Worm (Caenorhabditis elegans) whole organism, young adult: ENCODE measurements around the gene mcm-2.

ENCODE experiments used
- B0019.2 ChIP-seq: fragments of 200-800 bp; sonication (Bioruptor generic); conservative IDR thresholded peaks from 2 replicates; pipeline ENCODE4 v1.3.6; 2022; ENCODE audit warnings: missing genetic modification reagents, missing genetic modification characterization, missing compliant biosample characterization
- B0336.3 ChIP-seq: fragments of 200-800 bp; sonication (Bioruptor generic); IDR thresholded peaks from 2 replicates; pipeline ENCODE4 v1.3.6; 2022; ENCODE audit warnings: missing genetic modification characterization, missing compliant biosample characterization
- C06A6.2 ChIP-seq: fragments of 200-800 bp; sonication (Bioruptor generic); conservative IDR thresholded peaks from 2 replicates; pipeline ENCODE4 v1.3.6; 2022; ENCODE audit warnings: missing genetic modification characterization, missing compliant biosample characterization
- D2030.7 ChIP-seq: fragments of 200-800 bp; sonication (Bioruptor generic); IDR thresholded peaks from 2 replicates; pipeline ENCODE4 v1.3.6; 2022; ENCODE audit warnings: missing genetic modification reagents, missing genetic modification characterization, missing compliant biosample characterization
- F23B12.7 ChIP-seq: sonication (generic microtip); optimal IDR thresholded peaks from 2 replicates; lab custom pipeline; 2017; ENCODE audit warnings: missing genetic modification characterization, mild to moderate bottlenecking, missing compliant biosample characterization, antibody characterized with exemption, moderate library complexity; ENCODE audit not compliant: insufficient read depth
- F33H1.4 ChIP-seq: fragments of 200-800 bp; sonication (Bioruptor generic); IDR thresholded peaks from 2 replicates; pipeline ENCODE4 v1.3.6; 2022; ENCODE audit warnings: missing genetic modification reagents, missing genetic modification characterization, missing compliant biosample characterization
- F49E8.2 ChIP-seq: sonication (generic microtip); optimal IDR thresholded peaks from 3 replicates; lab custom pipeline; 2017; ENCODE audit warnings: missing genetic modification characterization, mild to moderate bottlenecking, missing compliant biosample characterization, antibody characterized with exemption, moderate library complexity; ENCODE audit not compliant: insufficient read depth
- F57C9.4 ChIP-seq: sonication (generic microtip); optimal IDR thresholded peaks from 2 replicates; lab custom pipeline; 2017; ENCODE audit warnings: mild to moderate bottlenecking, missing genetic modification characterization, missing compliant biosample characterization
- T26A5.8 ChIP-seq: sonication (generic microtip); optimal IDR thresholded peaks from 2 replicates; lab custom pipeline; 2016; ENCODE audit warnings: missing genetic modification characterization, missing compliant biosample characterization
- Y53G8AR.9 ChIP-seq: fragments of 200-800 bp; sonication (Bioruptor generic); conservative IDR thresholded peaks from 2 replicates; pipeline ENCODE4 v1.3.6; 2022; ENCODE audit warnings: missing genetic modification reagents, missing genetic modification characterization, missing compliant biosample characterization
- Y67H2A.10 ChIP-seq: fragments of 200-800 bp; sonication (Bioruptor generic); conservative IDR thresholded peaks from 2 replicates; pipeline ENCODE4 v1.3.6; 2022; ENCODE audit warnings: missing genetic modification reagents, missing genetic modification characterization, missing compliant biosample characterization
- Y79H2A.3 ChIP-seq: fragments of 200-800 bp; sonication (Bioruptor generic); conservative IDR thresholded peaks from 2 replicates; pipeline ENCODE4 v1.3.6; 2022; ENCODE audit warnings: missing genetic modification reagents, missing genetic modification characterization, missing compliant biosample characterization
- athp-1 ChIP-seq: sonication (generic microtip); optimal IDR thresholded peaks from 2 replicates; lab custom pipeline; 2017; ENCODE audit warnings: mild to moderate bottlenecking, missing genetic modification characterization, missing compliant biosample characterization
- attf-3 ChIP-seq: fragments of 200-800 bp; sonication (Bioruptor generic); conservative IDR thresholded peaks from 2 replicates; pipeline ENCODE4 v1.3.6; 2022; ENCODE audit warnings: missing genetic modification reagents, missing genetic modification characterization, missing compliant biosample characterization
- cebp-2 ChIP-seq: fragments of 200-800 bp; sonication (Bioruptor generic); IDR thresholded peaks from 2 replicates; pipeline ENCODE4 v1.3.6; 2022; ENCODE audit warnings: missing genetic modification characterization, missing compliant biosample characterization
- ceh-40 ChIP-seq: fragments of 200-800 bp; sonication (Bioruptor generic); IDR thresholded peaks from 2 replicates; pipeline ENCODE4 v1.3.6; 2022; ENCODE audit warnings: missing genetic modification characterization, missing compliant biosample characterization
- chd-7 ChIP-seq: sonication (generic microtip); optimal IDR thresholded peaks from 2 replicates; lab custom pipeline; 2016; ENCODE audit warnings: mild to moderate bottlenecking, missing genetic modification characterization, moderate library complexity, missing compliant biosample characterization
- dpff-1 ChIP-seq: sonication (generic microtip); optimal IDR thresholded peaks from 2 replicates; lab custom pipeline; 2017; ENCODE audit warnings: mild to moderate bottlenecking, missing genetic modification characterization, missing compliant biosample characterization
- egl-18 ChIP-seq: fragments of 200-800 bp; sonication (Bioruptor generic); IDR thresholded peaks from 2 replicates; pipeline ENCODE4 v1.3.6; 2022; ENCODE audit warnings: missing genetic modification reagents, missing genetic modification characterization, missing compliant biosample characterization
- egrh-3 ChIP-seq: fragments of 200-800 bp; sonication (Bioruptor generic); IDR thresholded peaks from 2 replicates; pipeline ENCODE4 v1.3.6; 2022; ENCODE audit warnings: missing genetic modification reagents, missing genetic modification characterization, missing compliant biosample characterization
- him-1 ChIP-seq: sonication (generic microtip); optimal IDR thresholded peaks from 2 replicates; lab custom pipeline; 2016; ENCODE audit warnings: missing genotype, missing genetic modification reagents, missing genetic modification characterization, missing compliant biosample characterization
- let-526 ChIP-seq: fragments of 200-800 bp; sonication (Bioruptor generic); IDR thresholded peaks from 2 replicates; pipeline ENCODE4 v1.3.6; 2022; ENCODE audit warnings: missing genetic modification reagents, missing genetic modification characterization, missing compliant biosample characterization
- lin-26 ChIP-seq: fragments of 200-800 bp; sonication (Bioruptor generic); IDR thresholded peaks from 2 replicates; pipeline ENCODE4 v1.3.6; 2022; ENCODE audit warnings: missing genetic modification reagents, missing genetic modification characterization, missing compliant biosample characterization
- lsl-1 ChIP-seq: fragments of 200-800 bp; sonication (Bioruptor generic); optimal IDR thresholded peaks from 2 replicates; lab custom pipeline; 2018; ENCODE audit warnings: mild to moderate bottlenecking, missing genetic modification characterization, moderate library complexity, missing compliant biosample characterization
- madf-6 ChIP-seq: fragments of 200-800 bp; sonication (Bioruptor generic); IDR thresholded peaks from 2 replicates; pipeline ENCODE4 v1.3.6; 2022; ENCODE audit warnings: missing genetic modification reagents, missing genetic modification characterization, missing compliant biosample characterization
- madf-8 ChIP-seq: fragments of 200-800 bp; sonication (Bioruptor generic); conservative IDR thresholded peaks from 2 replicates; pipeline ENCODE4 v1.3.6; 2022; ENCODE audit warnings: missing genetic modification reagents, missing genetic modification characterization, missing compliant biosample characterization
- mxl-1 ChIP-seq: sonication (generic microtip); optimal IDR thresholded peaks from 2 replicates; lab custom pipeline; 2016; ENCODE audit warnings: missing genetic modification characterization, missing compliant biosample characterization
- nfyb-1 ChIP-seq: fragments of 200-800 bp; sonication (Bioruptor generic); IDR thresholded peaks from 2 replicates; pipeline ENCODE4 v1.3.6; 2022; ENCODE audit warnings: missing genetic modification reagents, missing genetic modification characterization, missing compliant biosample characterization
- nhr-120 ChIP-seq: fragments of 200-800 bp; sonication (Bioruptor generic); IDR thresholded peaks from 2 replicates; pipeline ENCODE4 v1.3.6; 2022; ENCODE audit warnings: missing genetic modification characterization, missing compliant biosample characterization
- nhr-179 ChIP-seq: sonication (generic microtip); optimal IDR thresholded peaks from 2 replicates; lab custom pipeline; 2016; ENCODE audit warnings: mild to moderate bottlenecking, missing genetic modification characterization, missing compliant biosample characterization
- nhr-80 ChIP-seq: sonication (generic microtip); optimal IDR thresholded peaks from 2 replicates; lab custom pipeline; 2016; ENCODE audit warnings: missing genetic modification characterization, missing compliant biosample characterization
- nhr-90 ChIP-seq: sonication (generic microtip); optimal IDR thresholded peaks from 2 replicates; lab custom pipeline; 2016; ENCODE audit warnings: missing genotype, mild to moderate bottlenecking, missing genetic modification characterization, missing compliant biosample characterization
- pbrm-1 ChIP-seq: fragments of 200-800 bp; sonication (Bioruptor generic); IDR thresholded peaks from 2 replicates; pipeline ENCODE4 v1.3.6; 2022; ENCODE audit warnings: missing genetic modification reagents, missing genetic modification characterization, missing compliant biosample characterization
- pha-4 ChIP-seq: fragments of 150-350 bp; sonication (generic microtip); optimal IDR thresholded peaks from 2 replicates; lab custom pipeline; 2014; ENCODE audit warnings: missing biosample characterization, missing genetic modification reagents, missing genetic modification characterization
- sdz-38 ChIP-seq: sonication (generic microtip); optimal IDR thresholded peaks from 2 replicates; lab custom pipeline; 2016; ENCODE audit warnings: missing genotype, missing genetic modification characterization, missing compliant biosample characterization
- sea-2 ChIP-seq: fragments of 200-800 bp; sonication (Bioruptor generic); IDR thresholded peaks from 2 replicates; pipeline ENCODE4 v1.3.6; 2022; ENCODE audit warnings: missing genetic modification characterization, missing compliant biosample characterization
- snpc-1.1 ChIP-seq: sonication (generic microtip); optimal IDR thresholded peaks from 2 replicates; lab custom pipeline; 2017; ENCODE audit warnings: missing genetic modification characterization, mild to moderate bottlenecking, missing compliant biosample characterization, antibody characterized with exemption, moderate library complexity, missing genotype, missing genetic modification reagents; ENCODE audit not compliant: insufficient read depth
- snpc-3.4 ChIP-seq: sonication (generic microtip); optimal IDR thresholded peaks from 2 replicates; lab custom pipeline; 2017; ENCODE audit warnings: missing genetic modification characterization, mild to moderate bottlenecking, missing compliant biosample characterization, antibody characterized with exemption, moderate library complexity, missing genotype, missing genetic modification reagents
- snpc-4 ChIP-seq, 5 experiments: fragments of 150-350 bp in 1 of 5; sonication (generic microtip) in 4 of 5; optimal IDR thresholded peaks; 2 replicates each; lab custom pipeline; 2014 to 2018; ENCODE audit warnings: missing genetic modification characterization in 5 of 5, missing biosample characterization in 3 of 5, antibody characterized with exemption in 2 of 5, mild to moderate bottlenecking in 2 of 5, missing compliant biosample characterization in 2 of 5, missing genotype in 2 of 5, moderate library complexity in 2 of 5, missing genetic modification reagents in 1 of 5
- somi-1 ChIP-seq: fragments of 200-800 bp; sonication (Bioruptor generic); optimal IDR thresholded peaks from 2 replicates; lab custom pipeline; 2018; ENCODE audit warnings: mild to moderate bottlenecking, missing genetic modification characterization, missing compliant biosample characterization
- tlf-1 ChIP-seq: fragments of 200-800 bp; sonication (Bioruptor generic); optimal IDR thresholded peaks from 2 replicates; lab custom pipeline; 2018; ENCODE audit warnings: mild to moderate bottlenecking, missing genetic modification characterization, missing compliant biosample characterization
- xnd-1 ChIP-seq: sonication (generic microtip); optimal IDR thresholded peaks from 2 replicates; lab custom pipeline; 2016; ENCODE audit warnings: missing genotype, missing genetic modification reagents, missing genetic modification characterization, missing compliant biosample characterization
- zim-3 ChIP-seq: sonication (generic microtip); optimal IDR thresholded peaks from 2 replicates; lab custom pipeline; 2017; ENCODE audit warnings: mild to moderate bottlenecking, missing genetic modification characterization, moderate library complexity, missing compliant biosample characterization
- ztf-26 ChIP-seq: sonication (generic microtip); optimal IDR thresholded peaks from 2 replicates; lab custom pipeline; 2017; ENCODE audit warnings: missing genetic modification characterization, missing compliant biosample characterization
- ztf-3 ChIP-seq: fragments of 200-800 bp; sonication (Bioruptor generic); optimal IDR thresholded peaks from 2 replicates; lab custom pipeline; 2018; ENCODE audit warnings: mild to moderate bottlenecking, missing genetic modification characterization, missing compliant biosample characterization
- ztf-6 ChIP-seq: fragments of 200-800 bp; sonication (Bioruptor generic); IDR thresholded peaks from 2 replicates; pipeline ENCODE4 v1.3.6; 2022; ENCODE audit warnings: missing genetic modification reagents, missing genetic modification characterization, missing compliant biosample characterization

The mcm-2 gene

ce11 chrII:12055408-12056140, 49.1 kb upstream of the mcm-2 start (continued):
- TF ChIP-seq lsl-1 (GFP tag; lab: Kevin White, UChicago): no peak
- TF ChIP-seq B0019.2 (GFP tag; lab: Robert Waterston, UW): no peak
- 0 out of 2 replicates have a peak, but pooled peaks have one; percentile 8 for TF ChIP-seq Y53G8AR.9 (GFP tag; lab: Robert Waterston, UW)
- peak; percentile 56; the same call in 1 of the 2 replicates for TF ChIP-seq nfyb-1 (GFP tag; lab: Robert Waterston, UW)
- TF ChIP-seq snpc-4 (GFP tag; optimal IDR thresholded peaks at IDR 0.05; lab: Kevin White, UChicago): no peak
- no peak for TF ChIP-seq snpc-4 (tag; optimal IDR thresholded peaks at IDR 0.05; lab: Kevin White, UChicago)
- TF ChIP-seq ztf-6 (GFP tag; lab: Robert Waterston, UW): no peak
- no peak for TF ChIP-seq madf-8 (GFP tag; lab: Robert Waterston, UW)
- TF ChIP-seq tlf-1 (GFP tag; lab: Kevin White, UChicago): peak; percentile 1
- no peak for TF ChIP-seq F49E8.2
- TF ChIP-seq F23B12.7 (tag; lab: Kevin White, UChicago): no peak
- peak; percentile 3 for TF ChIP-seq somi-1 (GFP tag; lab: Kevin White, UChicago)
- TF ChIP-seq madf-6 (GFP tag; lab: Robert Waterston, UW): no peak
- TF ChIP-seq athp-1: no peak
- no peak for TF ChIP-seq egrh-3 (GFP tag; lab: Robert Waterston, UW)
- 0 out of 2 replicates have a peak, but pooled peaks have one; percentile 24 for TF ChIP-seq lin-26 (GFP tag; lab: Robert Waterston, UW)
- no peak for TF ChIP-seq xnd-1 (tag; lab: Kevin White, UChicago)
- no peak for TF ChIP-seq D2030.7
- no peak for TF ChIP-seq Y79H2A.3 (GFP tag; lab: Robert Waterston, UW)

ce11 chrII:12054558-12054957, 48.1 kb upstream of the mcm-2 start:
- no peak for TF ChIP-seq Y67H2A.10 (GFP tag; lab: Robert Waterston, UW)
- TF ChIP-seq snpc-1.1 (tag; lab: Kevin White, UChicago): no peak
- no peak for TF ChIP-seq nhr-80 (tag; lab: Kevin White, UChicago)
- no peak for TF ChIP-seq athp-1
- TF ChIP-seq F57C9.4 (tag; lab: Kevin White, UChicago): no peak
- TF ChIP-seq snpc-3.4 (tag; lab: Kevin White, UChicago): no peak
- no peak for TF ChIP-seq F33H1.4 (GFP tag; lab: Robert Waterston, UW)
- peak; percentile 53; the same call in 1 of the 2 replicates for TF ChIP-seq B0336.3 (GFP tag; lab: Robert Waterston, UW)
- TF ChIP-seq chd-7 (tag; lab: Kevin White, UChicago): peak; percentile 36
- no peak for TF ChIP-seq pha-4 (tag; lab: Kevin White, UChicago)
- TF ChIP-seq ztf-26 (tag; lab: Kevin White, UChicago): peak; percentile 65
- no peak for TF ChIP-seq attf-3
- TF ChIP-seq C06A6.2 (GFP tag; lab: Robert Waterston, UW): no peak
- TF ChIP-seq him-1 (tag; lab: Kevin White, UChicago): no peak
- TF ChIP-seq nhr-120 (GFP tag; lab: Robert Waterston, UW): no peak
- TF ChIP-seq egrh-3 (GFP tag; lab: Robert Waterston, UW): no peak; the same call in 1 of the 2 replicates
- TF ChIP-seq T26A5.8 (tag; lab: Kevin White, UChicago): no peak
- no peak for TF ChIP-seq ceh-40
- no peak for TF ChIP-seq nhr-179 (tag; lab: Kevin White, UChicago)
- no peak for TF ChIP-seq zim-3
- no peak for TF ChIP-seq egl-18 (GFP tag; lab: Robert Waterston, UW)
- TF ChIP-seq sdz-38: no peak
- no peak for TF ChIP-seq pbrm-1 (GFP tag; lab: Robert Waterston, UW)
- no peak for TF ChIP-seq dpff-1 (tag; lab: Kevin White, UChicago)
- TF ChIP-seq ztf-3 (GFP tag; lab: Kevin White, UChicago): no peak
- 0 out of 2 replicates have a peak, but pooled peaks have one; percentile 5 for TF ChIP-seq let-526 (GFP tag; lab: Robert Waterston, UW)
- no peak for TF ChIP-seq nhr-90 (tag; lab: Kevin White, UChicago)
- no peak for TF ChIP-seq sea-2
- no peak for TF ChIP-seq ztf-6 (GFP tag; lab: Robert Waterston, UW)
- TF ChIP-seq mxl-1 (tag; lab: Kevin White, UChicago): no peak
- no peak for TF ChIP-seq cebp-2
- TF ChIP-seq tlf-1 (GFP tag; lab: Kevin White, UChicago): no peak
